Fruit fly (Drosophila melanogaster) whole organism, embryonic: ENCODE data around the gene ppk30.

Experiments
- ATbp ChIP-seq: fragments of 200-800 bp; sonication (Bioruptor generic); optimal IDR thresholded peaks from 2 replicates; lab custom pipeline; 2017; ENCODE audit warnings: missing biosample characterization, mild to moderate bottlenecking, missing genetic modification characterization, missing genetic modification reagents
- Blimp-1 ChIP-seq: fragments of 200-800 bp; sonication (Bioruptor generic); optimal IDR thresholded peaks from 3 replicates; lab custom pipeline; 2018; ENCODE audit warnings: missing biosample characterization, missing genetic modification characterization, mild to moderate bottlenecking, moderate library complexity, missing genetic modification reagents
- CG10209 ChIP-seq: fragments of 200-800 bp; sonication (Bioruptor generic); optimal IDR thresholded peaks from 3 replicates; lab custom pipeline; 2017; ENCODE audit warnings: missing biosample characterization, mild to moderate bottlenecking, missing genetic modification characterization, missing genetic modification reagents
- CG12071 ChIP-seq: fragments of 200-800 bp; sonication (Bioruptor generic); optimal IDR thresholded peaks from 3 replicates; lab custom pipeline; 2018; ENCODE audit warnings: missing biosample characterization, mild to moderate bottlenecking, missing genetic modification characterization
- CG12236 ChIP-seq: fragments of 200-800 bp; sonication (Bioruptor generic); optimal IDR thresholded peaks from 2 replicates; lab custom pipeline; 2016; ENCODE audit warnings: missing biosample characterization, missing genetic modification characterization
- CG17612 ChIP-seq: fragments of 200-800 bp; sonication (Bioruptor generic); IDR thresholded peaks from 2 replicates; pipeline ENCODE4 v1.3.6; 2022; ENCODE audit warnings: missing biosample characterization, missing genetic modification characterization
- CG17912 ChIP-seq: fragments of 200-800 bp; sonication (Bioruptor generic); optimal IDR thresholded peaks from 2 replicates; lab custom pipeline; 2018; ENCODE audit warnings: missing biosample characterization, mild to moderate bottlenecking, missing genetic modification characterization
- CG1792 ChIP-seq: fragments of 200-800 bp; sonication (Bioruptor generic); optimal IDR thresholded peaks from 2 replicates; lab custom pipeline; 2016; ENCODE audit warnings: missing biosample characterization, missing genetic modification characterization
- CG30403 ChIP-seq: fragments of 200-800 bp; sonication (Bioruptor generic); optimal IDR thresholded peaks from 3 replicates; lab custom pipeline; 2016; ENCODE audit warnings: missing biosample characterization, missing genetic modification characterization
- CG34422 ChIP-seq: fragments of 200-800 bp; sonication (Bioruptor generic); IDR thresholded peaks from 3 replicates; pipeline ENCODE4 v1.3.6; 2022; ENCODE audit warnings: missing biosample characterization, missing genetic modification characterization
- CG3847 ChIP-seq: fragments of 200-800 bp; sonication (Bioruptor generic); IDR thresholded peaks from 2 replicates; pipeline ENCODE4 v1.3.6; 2022; ENCODE audit warnings: missing biosample characterization, missing genetic modification characterization
- CG4360 ChIP-seq: fragments of 200-800 bp; sonication (Bioruptor generic); IDR thresholded peaks from 2 replicates; pipeline ENCODE4 v1.3.6; 2022; ENCODE audit warnings: missing biosample characterization, missing genetic modification characterization
- CG4854 ChIP-seq: fragments of 200-800 bp; sonication (Bioruptor generic); optimal IDR thresholded peaks from 2 replicates; lab custom pipeline; 2016; ENCODE audit warnings: missing biosample characterization, missing genetic modification characterization, inconsistent platforms
- CG6765 ChIP-seq: fragments of 200-800 bp; sonication (Bioruptor generic); optimal IDR thresholded peaks from 3 replicates; lab custom pipeline; 2017; ENCODE audit warnings: missing biosample characterization, mild to moderate bottlenecking, missing genetic modification characterization
- CG8388 ChIP-seq: fragments of 200-800 bp; sonication (Bioruptor generic); optimal IDR thresholded peaks from 2 replicates; lab custom pipeline; 2019; ENCODE audit warnings: missing biosample characterization, mild to moderate bottlenecking, missing genetic modification characterization, moderate library complexity
- CG8944 ChIP-seq: fragments of 200-800 bp; sonication (Bioruptor generic); optimal IDR thresholded peaks from 3 replicates; lab custom pipeline; 2016; ENCODE audit warnings: missing biosample characterization, missing genetic modification characterization
- Eip74EF ChIP-seq, 2 experiments: fragments of 200-800 bp in 1 of 2; fragments of >200 bp in 1 of 2; sonication (Bioruptor generic) in 1 of 2; optimal IDR thresholded peaks; 2 replicates each; lab custom pipeline; 2017 to 2019; ENCODE audit warnings: missing biosample characterization in 2 of 2, missing genetic modification characterization in 2 of 2, mild to moderate bottlenecking in 1 of 2, moderate library complexity in 1 of 2
- Elba2 ChIP-seq: fragments of 200-800 bp; sonication (Bioruptor generic); optimal IDR thresholded peaks from 3 replicates; lab custom pipeline; 2016; ENCODE audit warnings: missing biosample characterization, missing genetic modification characterization
- Fer1 ChIP-seq: fragments of 200-800 bp; sonication (Bioruptor generic); optimal IDR thresholded peaks from 2 replicates; lab custom pipeline; 2017; ENCODE audit warnings: missing biosample characterization, mild to moderate bottlenecking, missing genetic modification characterization
- Gsc ChIP-seq: fragments of 200-800 bp; sonication (Bioruptor generic); IDR thresholded peaks from 2 replicates; pipeline ENCODE4 v1.3.6; 2022; ENCODE audit warnings: missing biosample characterization, missing genetic modification characterization
- H15 ChIP-seq: fragments of 200-800 bp; sonication (Bioruptor generic); IDR thresholded peaks from 3 replicates; pipeline ENCODE4 v1.3.6; 2022; ENCODE audit warnings: missing biosample characterization, missing genetic modification characterization
- Hey ChIP-seq: fragments of 200-800 bp; sonication (Bioruptor generic); optimal IDR thresholded peaks from 3 replicates; lab custom pipeline; 2018; ENCODE audit warnings: missing biosample characterization, mild to moderate bottlenecking, missing genetic modification characterization
- Max ChIP-seq: fragments of 200-800 bp; sonication (Bioruptor generic); optimal IDR thresholded peaks from 2 replicates; lab custom pipeline; 2016; ENCODE audit warnings: missing biosample characterization, mild to moderate bottlenecking, missing genetic modification characterization
- NfI ChIP-seq: fragments of 200-800 bp; sonication (Bioruptor generic); optimal IDR thresholded peaks from 3 replicates; lab custom pipeline; 2018; ENCODE audit warnings: missing biosample characterization, mild to moderate bottlenecking, missing genetic modification characterization, moderate library complexity
- Pdp1 ChIP-seq, 2 experiments: fragments of 200-800 bp; sonication (Bioruptor generic); optimal IDR thresholded peaks; 3 replicates each; lab custom pipeline; 2016; ENCODE audit warnings: missing biosample characterization in 2 of 2, missing genetic modification characterization in 2 of 2, mild to moderate bottlenecking in 1 of 2, moderate library complexity in 1 of 2
- TFAM ChIP-seq: fragments of 200-800 bp; sonication (Bioruptor generic); optimal IDR thresholded peaks from 2 replicates; lab custom pipeline; 2017; ENCODE audit warnings: missing biosample characterization, missing genetic modification characterization, inconsistent platforms
- Usf ChIP-seq: fragments of 200-800 bp; sonication (Bioruptor generic); optimal IDR thresholded peaks from 2 replicates; lab custom pipeline; 2017; ENCODE audit warnings: missing genotype, missing biosample characterization, missing genetic modification characterization
- Xbp1 ChIP-seq: fragments of 200-800 bp; sonication (Bioruptor generic); optimal IDR thresholded peaks from 3 replicates; lab custom pipeline; 2016; ENCODE audit warnings: missing biosample characterization, mild to moderate bottlenecking, missing genetic modification characterization
- amos ChIP-seq: fragments of 200-800 bp; sonication (Bioruptor generic); IDR thresholded peaks from 2 replicates; pipeline ENCODE4 v1.3.6; 2022; ENCODE audit warnings: missing biosample characterization, missing genetic modification characterization; ENCODE audit not compliant: partially characterized antibody
- dmrt11E ChIP-seq: fragments of 200-800 bp; sonication (Bioruptor generic); optimal IDR thresholded peaks from 3 replicates; lab custom pipeline; 2018; ENCODE audit warnings: missing biosample characterization, mild to moderate bottlenecking, missing genetic modification characterization, moderate library complexity
- gfzf ChIP-seq: fragments of 200-800 bp; sonication (Bioruptor generic); optimal IDR thresholded peaks from 2 replicates; lab custom pipeline; 2016; ENCODE audit warnings: missing biosample characterization, mild to moderate bottlenecking, missing genetic modification characterization, moderate library complexity
- grau ChIP-seq: fragments of 200-800 bp; optimal IDR thresholded peaks from 3 replicates; lab custom pipeline; 2019; ENCODE audit warnings: missing biosample characterization, mild to moderate bottlenecking, missing genetic modification characterization, moderate library complexity
- hth ChIP-seq: fragments of >200 bp; optimal IDR thresholded peaks from 2 replicates; lab custom pipeline; 2017; ENCODE audit warnings: inconsistent platforms
- kay ChIP-seq: fragments of 200-800 bp; sonication (Bioruptor generic); optimal IDR thresholded peaks from 2 replicates; lab custom pipeline; 2016; ENCODE audit warnings: missing biosample characterization, missing genetic modification characterization
- lbe ChIP-seq: fragments of 200-800 bp; sonication (Bioruptor generic); optimal IDR thresholded peaks from 2 replicates; lab custom pipeline; 2016; ENCODE audit warnings: missing biosample characterization, mild to moderate bottlenecking, missing genetic modification characterization
- nmo ChIP-seq: fragments of 200-800 bp; sonication (Bioruptor generic); optimal IDR thresholded peaks from 2 replicates; lab custom pipeline; 2018; ENCODE audit warnings: missing biosample characterization, mild to moderate bottlenecking, missing genetic modification characterization, moderate library complexity
- oc ChIP-seq: fragments of 200-800 bp; sonication (Bioruptor generic); optimal IDR thresholded peaks from 2 replicates; lab custom pipeline; 2018; ENCODE audit warnings: missing biosample characterization, mild to moderate bottlenecking, missing genetic modification characterization, moderate library complexity
- odd ChIP-seq: fragments of 200-800 bp; sonication (Bioruptor generic); optimal IDR thresholded peaks from 2 replicates; lab custom pipeline; 2017; ENCODE audit warnings: missing biosample characterization, mild to moderate bottlenecking, missing genetic modification characterization
- phol ChIP-seq: fragments of 200-800 bp; sonication (Bioruptor generic); optimal IDR thresholded peaks from 3 replicates; lab custom pipeline; 2018; ENCODE audit warnings: missing biosample characterization, mild to moderate bottlenecking, missing genetic modification characterization, moderate library complexity
- sisA ChIP-seq: fragments of 200-800 bp; sonication (Bioruptor generic); IDR thresholded peaks from 2 replicates; pipeline ENCODE4 v1.3.6; 2022; ENCODE audit warnings: missing biosample characterization, missing genetic modification characterization
- usp ChIP-seq: fragments of >200 bp; optimal IDR thresholded peaks from 2 replicates; lab custom pipeline; 2017; ENCODE audit warnings: missing biosample characterization, missing genetic modification characterization

Gene ppk30

dm6 chr3R:29705789-29706303, 36.9 kb downstream of the ppk30 start (continued):
- no peak for TF ChIP-seq Hey (tag; lab: Kevin White, UChicago)
- no peak for TF ChIP-seq CG12236 (GFP tag; lab: Kevin White, UChicago)
- no peak for TF ChIP-seq Usf
- no peak for TF ChIP-seq Xbp1
- no peak for TF ChIP-seq Gsc
- TF ChIP-seq grau (tag; lab: Kevin White, UChicago) = peak; percentile 14
- TF ChIP-seq kay (GFP tag; lab: Kevin White, UChicago) = no peak
- no peak for TF ChIP-seq Elba2 (GFP tag; lab: Kevin White, UChicago)
- TF ChIP-seq Eip74EF (GFP tag; optimal IDR thresholded peaks at IDR 0.05; lab: Kevin White, UChicago) = no peak
- TF ChIP-seq CG8944 (GFP tag; lab: Kevin White, UChicago) = no peak
- no peak for TF ChIP-seq CG4854
- TF ChIP-seq CG10209 (GFP tag; lab: Kevin White, UChicago) = no peak
- TF ChIP-seq dmrt11E (tag; lab: Kevin White, UChicago) = no peak
- TF ChIP-seq CG17912 (GFP tag; lab: Kevin White, UChicago) = no peak
- TF ChIP-seq CG30403 (GFP tag; lab: Kevin White, UChicago) = no peak
- TF ChIP-seq usp (GFP tag; lab: Kevin White, UChicago) = no peak
- no peak for TF ChIP-seq odd
- TF ChIP-seq CG1792 (GFP tag; lab: Kevin White, UChicago) = no peak
- TF ChIP-seq Blimp-1 (GFP tag; lab: Kevin White, UChicago) = peak; percentile 31
- TF ChIP-seq, all 482 proteins: peak for 36

DNA sequence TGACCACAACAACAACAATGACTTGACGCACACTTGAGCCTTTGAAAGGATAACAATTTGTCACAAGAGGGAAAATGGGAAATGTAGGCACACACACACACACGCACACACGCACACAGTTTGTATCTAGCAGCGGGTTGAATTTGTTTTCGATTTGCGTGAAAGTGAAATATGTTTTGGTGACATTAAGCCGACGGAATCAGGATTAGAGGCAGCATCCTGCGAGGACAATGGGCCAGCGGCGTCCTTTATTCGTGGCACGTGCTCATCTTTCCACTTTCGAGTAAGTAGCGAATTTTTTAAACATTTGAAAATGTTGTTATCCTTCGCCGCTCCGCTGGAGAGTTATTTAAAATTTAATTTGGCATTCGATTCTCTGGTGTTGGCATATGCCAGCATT, 38.3 kb downstream of the ppk30 start:
- TF ChIP-seq CG4360 (GFP tag; lab: Robert Waterston, UW) (peak; percentile 55; the same call in 1 of the 2 replicates), CG12071 (GFP tag; lab: Kevin White, UChicago) (no peak), hth (lab: Kevin White, UChicago) (no peak), TFAM (GFP tag; lab: Kevin White, UChicago) (no peak), CG34422 (GFP tag; lab: Robert Waterston, UW) (no peak), Fer1 (GFP tag; lab: Kevin White, UChicago) (no peak), Pdp1 (GFP tag; optimal IDR thresholded peaks at IDR 0.05; lab: Kevin White, UChicago) (no peak), sisA (GFP tag; lab: Robert Waterston, UW) (no peak), Max (GFP tag; lab: Kevin White, UChicago) (no peak), H15 (GFP tag; lab: Robert Waterston, UW) (no peak), CG3847 (GFP tag; lab: Robert Waterston, UW) (no peak), NfI (no peak), CG8388 (GFP tag; lab: Kevin White, UChicago) (no peak), nmo (GFP tag; lab: Kevin White, UChicago) (no peak), gfzf (no peak), CG6765 (GFP tag; lab: Kevin White, UChicago) (no peak), oc (tag; lab: Kevin White, UChicago) (peak; percentile 70), ATbp (no peak), phol (tag; lab: Kevin White, UChicago) (no peak), lbe (GFP tag; lab: Kevin White, UChicago) (no peak), amos (GFP tag; lab: Robert Waterston, UW) (no peak), Hey (tag; lab: Kevin White, UChicago) (peak; percentile 72), CG17612 (GFP tag; lab: Robert Waterston, UW) (no peak)
